Fruit fly (Drosophila melanogaster) whole organism, pupa: ENCODE measurements around the gene CG31104.
A peak's percentile ranks its signal among the peaks of the same experiment; 100 is the strongest.

Experiments used
- CG13204 ChIP-seq: fragments of 200-800 bp; sonication (Bioruptor generic); optimal IDR thresholded peaks from 2 replicates; lab custom pipeline; 2018; ENCODE audit warnings: missing biosample characterization, mild to moderate bottlenecking, missing genetic modification characterization, moderate library complexity
- CG9948 ChIP-seq: fragments of 200-800 bp; sonication (Bioruptor generic); optimal IDR thresholded peaks from 2 replicates; lab custom pipeline; 2018; ENCODE audit warnings: missing biosample characterization, mild to moderate bottlenecking, missing genetic modification characterization, moderate library complexity
- D1 ChIP-seq: fragments of 200-800 bp; sonication (Bioruptor generic); optimal IDR thresholded peaks from 2 replicates; lab custom pipeline; 2018; ENCODE audit warnings: missing biosample characterization, mild to moderate bottlenecking, missing genetic modification characterization, moderate library complexity
- EcR ChIP-seq: fragments of 200-800 bp; sonication (Bioruptor generic); optimal IDR thresholded peaks from 3 replicates; lab custom pipeline; 2019; ENCODE audit warnings: missing biosample characterization, missing genetic modification characterization, mild to moderate bottlenecking, moderate library complexity, missing genetic modification reagents
- Ets98B ChIP-seq: fragments of 200-800 bp; sonication (Bioruptor generic); IDR thresholded peaks from 2 replicates; pipeline ENCODE4 v1.3.6; 2022; ENCODE audit warnings: missing biosample characterization, missing genetic modification characterization
- Pif1A ChIP-seq: fragments of 200-800 bp; sonication (Bioruptor generic); optimal IDR thresholded peaks from 3 replicates; lab custom pipeline; 2016; ENCODE audit warnings: missing biosample characterization, missing genetic modification characterization
- Pif1B ChIP-seq: fragments of 200-800 bp; sonication (Bioruptor generic); optimal IDR thresholded peaks from 3 replicates; lab custom pipeline; 2016; ENCODE audit warnings: missing biosample characterization, missing genetic modification characterization

- no peak for TF ChIP-seq Pif1B (GFP tag; lab: Kevin White, UChicago)
- no peak for TF ChIP-seq CG13204 (GFP tag; lab: Kevin White, UChicago)
- TF ChIP-seq CG9948 (tag; lab: Kevin White, UChicago), result peak; percentile 33
- TF ChIP-seq Pif1A (GFP tag; lab: Kevin White, UChicago), result no peak
- peak; percentile 94 for TF ChIP-seq EcR (GFP tag; lab: Kevin White, UChicago)
- TF ChIP-seq Ets98B (GFP tag; lab: Robert Waterston, UW), result no peak
- TF ChIP-seq D1 (tag; lab: Kevin White, UChicago), result no peak
Observed at dm6 chr3R:25238771-25239700, 46.2 kb upstream of the CG31104 start.
